Worm (Caenorhabditis elegans): ENCODE measurements around the gene T19C3.6.

- TF ChIP-seq dve-1 (tag; optimal IDR thresholded peaks at IDR 0.05): no peak
- TF ChIP-seq ama-1 (optimal IDR thresholded peaks at IDR 0.05): no peak
- TF ChIP-seq pha-4 (tag; optimal IDR thresholded peaks at IDR 0.05): no peak
- TF ChIP-seq fkh-10 (GFP tag; optimal IDR thresholded peaks at IDR 0.05): no peak
- no peak for TF ChIP-seq K09A11.1 (tag; optimal IDR thresholded peaks at IDR 0.05; ENCODE audit: insufficient read depth)
- no peak for TF ChIP-seq tbx-7 (tag; optimal IDR thresholded peaks at IDR 0.05)
- TF ChIP-seq pqm-1 (tag; optimal IDR thresholded peaks at IDR 0.05): no peak
- TF ChIP-seq dmd-4 (tag; optimal IDR thresholded peaks at IDR 0.05; ENCODE audit: borderline replicate concordance): no peak
- no peak for TF ChIP-seq C08G9.2 (tag; optimal IDR thresholded peaks at IDR 0.05)
Observed at ce11 chrIII:605415-606054, 25.8 kb downstream of the T19C3.6 start, which contains the start of the genes Y55B1AR.4 and ttr-7.
